Fruit fly (Drosophila melanogaster): ENCODE measurements around the gene CG9449.
"Not testable (repeated sequence)": the region's sequence is repeated elsewhere in the genome, so short reads cannot be mapped to it uniquely, and the experiment has no call there.

CG9449 gene

dm6 chr3L:19497135-19497534, 388 bp downstream of the CG9449 start:
- no peak for TF ChIP-seq GATAd (GFP tag; optimal IDR thresholded peaks at IDR 0.05)
- TF ChIP-seq dmrt93B (GFP tag; optimal IDR thresholded peaks at IDR 0.05), result no peak
- TF ChIP-seq jim (GFP tag; optimal IDR thresholded peaks at IDR 0.05), result no peak
- no peak for TF ChIP-seq Mio (GFP tag; optimal IDR thresholded peaks at IDR 0.05)
- no peak for TF ChIP-seq Sp1 (GFP tag; optimal IDR thresholded peaks at IDR 0.05)
- no peak for TF ChIP-seq h (GFP tag; optimal IDR thresholded peaks at IDR 0.05)
- TF ChIP-seq Dfd (GFP tag; optimal IDR thresholded peaks at IDR 0.05), result no peak
- no peak for TF ChIP-seq brk (GFP tag; optimal IDR thresholded peaks at IDR 0.05)
- no peak for TF ChIP-seq Hr83 (GFP tag; optimal IDR thresholded peaks at IDR 0.05; ENCODE audit: poor library complexity, severe bottlenecking)
- TF ChIP-seq Hnf4 (GFP tag; optimal IDR thresholded peaks at IDR 0.05), result no peak
- no peak for TF ChIP-seq lola (GFP tag; optimal IDR thresholded peaks at IDR 0.05)
- TF ChIP-seq OdsH (GFP tag; optimal IDR thresholded peaks at IDR 0.05), result no peak
- TF ChIP-seq Abd-B (GFP tag; optimal IDR thresholded peaks at IDR 0.05), result no peak
- no peak for TF ChIP-seq sv (GFP tag; optimal IDR thresholded peaks at IDR 0.05)
- no peak for TF ChIP-seq sage (GFP tag; optimal IDR thresholded peaks at IDR 0.05)
- TF ChIP-seq Jra (GFP tag; optimal IDR thresholded peaks at IDR 0.05), result no peak
- TF ChIP-seq N (GFP tag; optimal IDR thresholded peaks at IDR 0.05), result no peak
- TF ChIP-seq CrebA (GFP tag; optimal IDR thresholded peaks at IDR 0.05; ENCODE audit: borderline replicate concordance), result no peak

dm6 chr3L:19496600-19496999, 923 bp downstream of the CG9449 start:
- no peak for TF ChIP-seq HLH106 (tag; optimal IDR thresholded peaks at IDR 0.05)
- TF ChIP-seq Sp1 (GFP tag; optimal IDR thresholded peaks at IDR 0.05), result no peak
- TF ChIP-seq CG32264 (GFP tag; optimal IDR thresholded peaks at IDR 0.05), result no peak

dm6 chr3L:19495991-19496588, 1.4 kb downstream of the CG9449 start:
- TF ChIP-seq Myc (optimal IDR thresholded peaks at IDR 0.05) (no peak), Hr83 (GFP tag; optimal IDR thresholded peaks at IDR 0.05; ENCODE audit: poor library complexity, severe bottlenecking) (no peak), jim (GFP tag; optimal IDR thresholded peaks at IDR 0.05) (no peak), fru (GFP tag; optimal IDR thresholded peaks at IDR 0.05) (no peak), pan (optimal IDR thresholded peaks at IDR 0.05) (no peak), psq (GFP tag; optimal IDR thresholded peaks at IDR 0.05) (no peak), sage (GFP tag; optimal IDR thresholded peaks at IDR 0.05) (no peak), N (GFP tag; optimal IDR thresholded peaks at IDR 0.05) (no peak), Mio (GFP tag; optimal IDR thresholded peaks at IDR 0.05) (no peak), h (GFP tag; optimal IDR thresholded peaks at IDR 0.05) (no peak), Dif (GFP tag; optimal IDR thresholded peaks at IDR 0.05; ENCODE audit: partially characterized antibody) (no peak), Hr78 (GFP tag; optimal IDR thresholded peaks at IDR 0.05) (no peak), CG9705 (GFP tag; optimal IDR thresholded peaks at IDR 0.05) (no peak), br (GFP tag; optimal IDR thresholded peaks at IDR 0.05) (no peak), Vsx2 (GFP tag; optimal IDR thresholded peaks at IDR 0.05; ENCODE audit: partially characterized antibody) (no peak)

- TF ChIP-seq Jra (GFP tag; optimal IDR thresholded peaks at IDR 0.05) (no peak), HLH106 (tag; optimal IDR thresholded peaks at IDR 0.05) (no peak), br (GFP tag; optimal IDR thresholded peaks at IDR 0.05) (no peak)
These were observed 2.6 kb downstream of the CG9449 start for dm6 chr3L:19494954-19495353.

- not testable (repeated sequence) for TF ChIP-seq Dfd (GFP tag; optimal IDR thresholded peaks at IDR 0.05); dsf (GFP tag; optimal IDR thresholded peaks at IDR 0.05; ENCODE audit: borderline replicate concordance); Myc (optimal IDR thresholded peaks at IDR 0.05)
These were observed 10.3 kb downstream of the CG9449 start, which contains the start of gene CG32212 for dm6 chr3L:19487260-19487659. CG32212 (plus strand) TSS chr3L:19487560.

- no peak for TF ChIP-seq Sp1 (GFP tag; optimal IDR thresholded peaks at IDR 0.05)
- TF ChIP-seq CG32264 (GFP tag; optimal IDR thresholded peaks at IDR 0.05), result no peak
- TF ChIP-seq HLH106 (tag; optimal IDR thresholded peaks at IDR 0.05), result no peak
- TF ChIP-seq Dif (GFP tag; optimal IDR thresholded peaks at IDR 0.05; ENCODE audit: partially characterized antibody), result no peak
- no peak for TF ChIP-seq jim (GFP tag; optimal IDR thresholded peaks at IDR 0.05)
- TF ChIP-seq GATAd (GFP tag; optimal IDR thresholded peaks at IDR 0.05), result no peak
- TF ChIP-seq dmrt93B (GFP tag; optimal IDR thresholded peaks at IDR 0.05), result no peak
- TF ChIP-seq brk (GFP tag; optimal IDR thresholded peaks at IDR 0.05), result no peak
- TF ChIP-seq Mio (GFP tag; optimal IDR thresholded peaks at IDR 0.05), result no peak
- TF ChIP-seq woc (GFP tag; optimal IDR thresholded peaks at IDR 0.05), result no peak
These were observed 11.1 kb downstream of the CG9449 start, which contains the start of gene brv1 for dm6 chr3L:19486398-19486797. brv1 (minus strand) TSS chr3L:19486498.

All from whole organism, wandering third instar larva.